Fruit fly (Drosophila melanogaster): Measurements from ENCODE around the gene CG14710.

The CG14710 gene

dm6 chr3R:11613252-11614036 lies 6.4 kb upstream of the CG14710 start (continued):
- no peak for TF ChIP-seq corto (GFP tag; optimal IDR thresholded peaks at IDR 0.05)
- TF ChIP-seq luna (GFP tag; optimal IDR thresholded peaks at IDR 0.05): no peak
- TF ChIP-seq knrl (GFP tag; IDR thresholded peaks at IDR 0.05; ENCODE audit: partially characterized antibody): peak; percentile 65; the same call in 1 of the 3 replicates
- peak; percentile 5 for TF ChIP-seq Max (GFP tag; optimal IDR thresholded peaks at IDR 0.05)
- TF ChIP-seq CG14050 (GFP tag; IDR thresholded peaks at IDR 0.05): peak; percentile 20; the same call in 1 of the 3 replicates
- TF ChIP-seq CG15514 (GFP tag; optimal IDR thresholded peaks at IDR 0.05): peak; percentile 27
- peak; percentile 44 for TF ChIP-seq CG1233 (GFP tag; optimal IDR thresholded peaks at IDR 0.05)
- peak; percentile 82 for TF ChIP-seq Myb (GFP tag; optimal IDR thresholded peaks at IDR 0.05)
- peak; percentile 79 for TF ChIP-seq Dbx (GFP tag; IDR thresholded peaks at IDR 0.05)
- peak; percentile 78 for TF ChIP-seq Kr (GFP tag; optimal IDR thresholded peaks at IDR 0.05)
- TF ChIP-seq CG10543 (GFP tag; optimal IDR thresholded peaks at IDR 0.05): no peak
- peak; percentile 75 for TF ChIP-seq Rx (GFP tag; IDR thresholded peaks at IDR 0.05)
- TF ChIP-seq Nf-YC (tag; optimal IDR thresholded peaks at IDR 0.05): peak; percentile 48
- peak; percentile 15 for TF ChIP-seq CG13894 (tag; optimal IDR thresholded peaks at IDR 0.05)
- no peak for TF ChIP-seq wdn (GFP tag; IDR thresholded peaks at IDR 0.05)
- no peak for TF ChIP-seq HLHmδ (GFP tag; optimal IDR thresholded peaks at IDR 0.05)
- peak; percentile 14; the same call in 1 of the 3 replicates for TF ChIP-seq CG6791 (GFP tag; IDR thresholded peaks at IDR 0.05; ENCODE audit: partially characterized antibody)
- TF ChIP-seq CG16863 (GFP tag; optimal IDR thresholded peaks at IDR 0.05): peak; percentile 34
- 0 out of 3 replicates have a peak, but pooled peaks have one; percentile 36 for TF ChIP-seq Optix (GFP tag; IDR thresholded peaks at IDR 0.05)
- TF ChIP-seq chn (GFP tag; optimal IDR thresholded peaks at IDR 0.05): peak; percentile 67
- peak; percentile 88 for TF ChIP-seq Rfx (GFP tag; IDR thresholded peaks at IDR 0.05)
- TF ChIP-seq Xrp1 (GFP tag; IDR thresholded peaks at IDR 0.05): peak; percentile 56
- no peak for TF ChIP-seq gsb (GFP tag; IDR thresholded peaks at IDR 0.05)
- TF ChIP-seq nom (GFP tag; optimal IDR thresholded peaks at IDR 0.05): no peak
- peak; percentile 75 for TF ChIP-seq sisA (GFP tag; IDR thresholded peaks at IDR 0.05)
- peak; percentile 61 for TF ChIP-seq bbx (GFP tag; IDR thresholded peaks at IDR 0.05; ENCODE audit: partially characterized antibody)
- TF ChIP-seq CG7987 (GFP tag; optimal IDR thresholded peaks at IDR 0.05): peak; percentile 48
- peak; percentile 48 for TF ChIP-seq CG1603 (tag; optimal IDR thresholded peaks at IDR 0.05)
- peak; percentile 85 for TF ChIP-seq Dp (GFP tag; optimal IDR thresholded peaks at IDR 0.05)
- peak; percentile 78 for TF ChIP-seq CG2712 (tag; optimal IDR thresholded peaks at IDR 0.05)
- peak; percentile 60 for TF ChIP-seq danr (GFP tag; IDR thresholded peaks at IDR 0.05)
- peak; percentile 43 for TF ChIP-seq fd3F (GFP tag; optimal IDR thresholded peaks at IDR 0.05)
- TF ChIP-seq CG4424 (GFP tag; optimal IDR thresholded peaks at IDR 0.05): peak; percentile 57
- TF ChIP-seq disco-r (GFP tag; optimal IDR thresholded peaks at IDR 0.05): no peak
- TF ChIP-seq Chrac-16 (GFP tag; optimal IDR thresholded peaks at IDR 0.05): peak; percentile 82
- TF ChIP-seq tna (GFP tag; IDR thresholded peaks at IDR 0.05; ENCODE audit: partially characterized antibody): no peak
- 0 out of 2 replicates have a peak, but pooled peaks have one; percentile 37 for TF ChIP-seq CG6689 (GFP tag; IDR thresholded peaks at IDR 0.05)
- TF ChIP-seq CG7372 (GFP tag; IDR thresholded peaks at IDR 0.05): peak; percentile 55; the same call in 1 of the 2 replicates
- no peak for TF ChIP-seq hth (optimal IDR thresholded peaks at IDR 0.05)
- TF ChIP-seq ken (GFP tag; IDR thresholded peaks at IDR 0.05): peak; percentile 74; the same call in 2 of the 3 replicates
- TF ChIP-seq CG5953 (GFP tag; IDR thresholded peaks at IDR 0.05): no peak
- peak; percentile 76 for TF ChIP-seq Sox102F (GFP tag; optimal IDR thresholded peaks at IDR 0.05)
- peak; percentile 97 for TF ChIP-seq Med (GFP tag)
- TF ChIP-seq ems (GFP tag; optimal IDR thresholded peaks at IDR 0.05): no peak
- TF ChIP-seq CTCF (GFP tag; optimal IDR thresholded peaks at IDR 0.05): peak; percentile 100
- TF ChIP-seq HLH54F (GFP tag; optimal IDR thresholded peaks at IDR 0.05): peak; percentile 42
- no peak for TF ChIP-seq Dfd (GFP tag; optimal IDR thresholded peaks at IDR 0.05)
- peak; percentile 43 for TF ChIP-seq Fer1 (GFP tag; optimal IDR thresholded peaks at IDR 0.05)
- no peak for TF ChIP-seq CG10431 (GFP tag; optimal IDR thresholded peaks at IDR 0.05)
